Fruit fly (Drosophila melanogaster): ENCODE data around the gene CG34398.

DNA sequence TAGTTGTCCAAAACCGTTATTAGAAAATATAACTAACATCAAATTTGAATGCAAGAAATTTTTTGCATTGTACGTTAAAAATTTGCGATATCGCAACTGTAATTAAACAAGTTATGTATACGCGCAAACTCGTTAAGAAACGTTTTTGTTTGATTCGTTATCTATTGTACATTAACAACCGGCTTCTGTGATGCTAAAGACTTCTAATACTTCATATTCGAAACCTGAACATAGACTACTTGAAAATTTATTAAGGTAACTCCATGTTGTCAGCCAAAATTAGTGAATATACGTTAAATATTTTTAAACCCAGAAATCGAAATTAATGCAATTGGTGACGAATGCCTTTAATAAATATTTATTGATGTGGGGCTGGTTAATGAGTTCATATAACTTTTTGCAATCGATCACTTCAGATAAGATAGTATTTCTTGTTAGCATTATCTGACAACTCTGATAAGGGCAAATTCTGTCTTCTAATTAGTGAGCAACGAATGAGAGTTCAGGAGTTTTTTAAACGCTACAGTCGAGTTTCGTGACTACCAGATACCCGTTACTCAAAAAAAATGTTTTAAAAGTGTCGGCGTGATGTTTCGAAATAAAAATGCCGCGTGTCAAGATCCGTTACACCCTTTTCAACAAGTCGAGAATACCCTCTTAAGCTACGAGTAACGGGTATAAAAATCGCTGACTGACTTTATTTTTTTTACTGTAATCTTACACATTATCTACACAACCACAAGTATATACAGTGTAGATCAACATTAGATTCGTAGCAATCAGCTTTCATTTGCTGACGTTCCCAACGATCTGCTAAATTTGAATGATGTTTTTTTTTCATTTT, 53.8 kb downstream of the CG34398 start:
- no peak for TF ChIP-seq Myc (optimal IDR thresholded peaks at IDR 0.05)
- no peak for TF ChIP-seq psq (optimal IDR thresholded peaks at IDR 0.05)
